Worm (Caenorhabditis elegans): ENCODE data around the gene Y32F6B.1.

DNA sequence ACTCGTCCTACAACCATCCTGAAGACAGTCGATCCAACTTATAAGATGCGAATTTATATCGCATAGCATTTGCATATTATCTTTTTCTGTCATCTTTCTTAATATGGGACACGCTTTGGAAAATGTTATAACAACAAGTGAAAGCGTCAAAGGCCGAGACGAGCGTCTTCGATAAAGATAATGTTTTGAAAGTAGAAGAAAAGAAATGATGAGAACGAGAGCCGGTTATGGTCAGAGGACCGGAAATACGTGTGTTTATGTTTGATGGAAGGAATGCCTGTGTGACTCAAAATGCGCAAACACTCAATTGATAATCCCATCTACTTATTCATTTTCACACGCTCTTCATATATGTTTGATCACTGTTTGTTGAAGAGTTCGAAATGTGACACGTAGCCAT, 18.5 kb upstream of the Y32F6B.1 start, which contains the start of gene C35A5.11:
- TF ChIP-seq jun-1 (tag; optimal IDR thresholded peaks at IDR 0.05), result no peak
- TF ChIP-seq snpc-4 (tag; optimal IDR thresholded peaks at IDR 0.05), result no peak
- no peak for TF ChIP-seq R02D3.7 (tag; optimal IDR thresholded peaks at IDR 0.05)
- no peak for TF ChIP-seq fos-1 (tag; optimal IDR thresholded peaks at IDR 0.05)
- no peak for TF ChIP-seq nhr-11 (tag; optimal IDR thresholded peaks at IDR 0.05)
- no peak for TF ChIP-seq ctbp-1 (GFP tag; IDR thresholded peaks at IDR 0.05)
- TF ChIP-seq saeg-2 (GFP tag; IDR thresholded peaks at IDR 0.05), result no peak
- TF ChIP-seq dpl-1 (GFP tag; optimal IDR thresholded peaks at IDR 0.05), result no peak
- no peak for TF ChIP-seq aly-2 (tag; optimal IDR thresholded peaks at IDR 0.05)
- no peak for TF ChIP-seq dmd-9 (GFP tag; IDR thresholded peaks at IDR 0.05)

Data from whole organism, L4 larva.